Fruit fly (Drosophila melanogaster) ovary, adult (tissue): Measurements from ENCODE around the gene nesd.
A peak's percentile ranks its signal among the peaks of the same experiment; 100 is the strongest.

Experiments used
- CG17801 ChIP-seq: fragments of 200-800 bp; optimal IDR thresholded peaks from 2 replicates; lab custom pipeline; 2019; ENCODE audit warnings: missing biosample characterization, mild to moderate bottlenecking, missing genetic modification characterization, moderate library complexity; ENCODE audit not compliant: partially characterized antibody

nesd gene

DNA sequence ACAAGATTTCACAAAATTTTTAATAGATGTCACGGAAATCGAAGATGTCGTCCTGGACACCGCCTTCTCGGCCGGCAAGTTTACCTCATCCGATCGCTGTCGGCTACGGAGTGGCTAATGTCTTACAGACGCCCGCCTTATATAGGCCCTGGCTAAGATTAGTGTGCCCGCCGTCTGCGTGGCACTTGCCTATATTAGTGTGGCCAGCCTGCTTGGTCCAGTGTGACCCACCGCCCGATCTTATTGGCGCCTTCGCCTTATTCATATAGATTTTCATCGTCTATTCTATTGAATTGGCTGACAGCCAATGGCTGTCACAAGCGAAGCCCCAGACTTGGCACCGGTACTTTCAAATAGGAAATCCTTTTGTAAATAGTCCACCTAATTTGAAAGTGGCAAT, 22.1 kb downstream of the nesd start:
- no peak for TF ChIP-seq CG17801

DNA sequence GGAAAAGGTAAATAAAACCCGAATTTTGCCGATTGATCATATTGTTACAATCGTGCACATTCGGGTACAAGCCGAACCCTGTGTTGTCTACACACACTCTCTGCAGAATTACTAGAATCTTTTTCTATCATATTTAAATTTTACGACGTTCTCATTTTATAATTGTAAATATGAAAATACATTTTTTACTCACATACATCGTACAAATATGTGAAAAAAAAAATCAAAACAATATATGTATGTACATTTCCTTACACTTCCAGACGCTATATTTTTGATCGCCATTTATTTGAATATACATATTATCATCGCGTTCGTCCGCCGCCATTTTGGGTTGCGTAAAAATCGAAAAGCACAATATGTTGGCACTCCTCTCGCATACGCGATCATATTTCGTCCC, 24.0 kb downstream of the nesd start:
- TF ChIP-seq CG17801, result no peak

DNA sequence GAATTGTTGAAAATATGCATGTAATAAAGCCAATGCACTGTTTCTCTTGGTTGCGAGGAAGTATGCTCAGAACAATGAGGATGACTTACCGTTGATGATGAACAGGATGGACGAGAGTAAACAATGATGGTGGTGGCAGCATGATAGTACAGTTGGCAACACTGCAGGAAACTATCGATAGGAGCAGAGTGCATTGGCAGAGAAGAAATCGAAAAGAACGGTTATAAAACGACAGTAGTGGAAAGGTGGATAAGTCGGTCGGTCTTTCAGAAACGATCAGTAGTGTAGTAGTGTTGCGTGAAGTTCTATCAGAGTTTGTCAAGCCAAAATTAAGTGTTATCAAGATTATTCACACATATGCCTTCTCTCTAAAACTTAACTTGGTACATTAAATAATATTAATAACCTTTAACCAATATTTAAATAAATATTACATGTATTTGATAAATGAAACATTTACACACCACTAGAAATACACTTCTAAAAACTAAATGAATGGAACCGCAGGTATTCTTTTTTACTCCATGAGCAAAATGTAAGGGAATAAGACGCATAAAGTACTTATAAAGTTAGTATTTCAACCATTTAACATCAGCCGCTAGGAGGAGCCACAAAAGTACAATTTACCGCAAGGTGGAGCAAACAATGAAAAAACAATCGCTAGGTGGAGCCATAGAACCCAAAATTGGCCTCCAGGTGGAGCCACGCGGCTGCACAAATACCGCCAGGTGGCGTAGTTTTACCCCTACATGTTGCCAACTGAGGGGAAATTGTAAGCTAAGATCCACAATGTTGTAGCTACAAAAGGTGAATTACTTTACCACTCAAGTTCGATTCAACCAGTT, 26.8 kb downstream of the nesd start:
- peak; percentile 15 for TF ChIP-seq CG17801

DNA sequence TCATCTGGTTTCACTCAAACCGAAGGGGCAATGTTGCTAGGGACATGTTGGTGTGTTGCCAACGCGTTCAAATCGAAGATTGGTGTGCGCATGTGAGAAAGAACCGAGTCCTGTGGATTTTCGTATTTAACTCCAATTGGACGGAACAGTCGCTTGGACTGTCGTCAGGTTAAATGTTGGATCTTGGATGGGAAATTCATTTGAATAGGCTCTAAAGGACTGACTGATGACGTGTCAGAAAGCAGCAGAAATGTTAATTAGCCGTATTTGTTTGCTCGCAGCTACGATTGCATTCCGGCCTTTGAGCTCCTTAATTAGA, 27.4 kb downstream of the nesd start:
- no peak for TF ChIP-seq CG17801

DNA sequence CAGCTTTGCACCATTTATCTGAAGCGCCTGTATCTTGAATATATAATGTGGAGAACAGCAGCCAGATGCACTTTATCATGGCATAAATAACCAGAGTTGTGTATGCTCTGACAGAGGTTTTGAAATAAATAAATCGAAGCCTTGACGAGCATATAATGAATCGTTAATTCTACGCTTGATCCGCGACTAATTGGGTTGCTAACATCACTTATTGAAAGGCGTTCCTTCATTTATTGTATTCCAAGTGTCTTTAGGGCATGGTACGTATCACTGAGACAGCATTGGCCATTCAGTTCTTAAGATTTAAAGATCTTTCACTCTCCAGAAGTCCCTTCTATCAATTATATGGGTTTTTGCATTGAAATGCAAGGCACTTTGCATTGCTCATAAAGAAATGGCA, 41.1 kb downstream of the nesd start, which contains the start of gene CG10651:
CG10651 (minus strand) TSS at position 101 of the 400 bp plus-strand sequence.
- TF ChIP-seq CG17801, result no peak
